Worm (Caenorhabditis elegans): ENCODE data around the gene clc-12.

DNA sequence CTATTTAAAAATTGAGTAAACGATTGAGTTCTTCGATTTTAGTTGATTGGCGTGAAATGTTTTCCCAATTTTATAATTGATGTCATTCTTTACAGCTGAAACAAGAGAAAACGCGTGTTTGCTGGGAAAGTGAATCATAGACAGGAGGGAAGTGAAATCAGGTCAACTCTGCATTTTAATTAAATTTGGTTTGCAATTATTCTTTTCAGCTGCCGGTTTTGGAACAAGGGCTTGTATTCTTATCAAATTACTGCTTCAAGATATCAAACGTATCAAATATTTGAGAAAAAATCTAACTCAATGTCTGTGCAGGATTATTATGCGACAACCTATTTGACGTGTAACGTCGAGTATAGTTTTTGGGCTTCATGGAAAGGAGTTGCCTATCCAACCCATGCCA is 7.6 kb upstream of the clc-12 start, which contains the start of gene srh-97:
- TF ChIP-seq skn-1 (tag; optimal IDR thresholded peaks at IDR 0.05) (no peak), egl-27 (tag; optimal IDR thresholded peaks at IDR 0.05) (no peak), ceh-9 (tag; optimal IDR thresholded peaks at IDR 0.05) (no peak), zag-1 (tag; optimal IDR thresholded peaks at IDR 0.05) (no peak), fos-1 (tag; optimal IDR thresholded peaks at IDR 0.05) (no peak), ZK546.5 (tag; optimal IDR thresholded peaks at IDR 0.05) (no peak), daf-12 (tag; optimal IDR thresholded peaks at IDR 0.05) (no peak)

Measured in whole organism, L3 larva.